Worm (Caenorhabditis elegans) whole organism, L3 larva: ENCODE data around the gene twnk-1.

Experiments used
- R02D3.7 ChIP-seq: fragments of 150-350 bp; optimal IDR thresholded peaks from 2 replicates; lab custom pipeline; 2014; ENCODE audit warnings: missing biosample characterization, missing genetic modification characterization
- aly-2 ChIP-seq: fragments of 150-350 bp; optimal IDR thresholded peaks from 2 replicates; lab custom pipeline; 2014; ENCODE audit warnings: missing biosample characterization, missing genetic modification characterization
- ama-1 ChIP-seq: fragments of 150-350 bp; optimal IDR thresholded peaks from 2 replicates; lab custom pipeline; 2018
- ceh-28 ChIP-seq: fragments of 150-350 bp; optimal IDR thresholded peaks from 2 replicates; lab custom pipeline; 2014; ENCODE audit warnings: missing biosample characterization, missing genetic modification reagents, missing genetic modification characterization
- ceh-82 ChIP-seq: fragments of 150-350 bp; optimal IDR thresholded peaks from 2 replicates; lab custom pipeline; 2014; ENCODE audit warnings: missing biosample characterization, missing genetic modification characterization
- ceh-9 ChIP-seq: sonication (generic microtip); optimal IDR thresholded peaks from 2 replicates; lab custom pipeline; 2018; ENCODE audit warnings: missing biosample characterization, missing genetic modification characterization
- egl-27 ChIP-seq: sonication (generic microtip); optimal IDR thresholded peaks from 4 replicates; lab custom pipeline; 2017; ENCODE audit warnings: missing biosample characterization, missing genetic modification reagents, missing genetic modification characterization
- egl-5 ChIP-seq: fragments of 150-350 bp; optimal IDR thresholded peaks from 2 replicates; lab custom pipeline; 2017; ENCODE audit warnings: missing biosample characterization, missing genetic modification reagents, missing genetic modification characterization, inconsistent platforms
- elt-1 ChIP-seq: fragments of 150-350 bp; optimal IDR thresholded peaks from 2 replicates; lab custom pipeline; 2014; ENCODE audit warnings: missing biosample characterization, missing genetic modification characterization
- elt-2 ChIP-seq: sonication (generic microtip); optimal IDR thresholded peaks from 2 replicates; lab custom pipeline; 2016; ENCODE audit warnings: missing genetic modification reagents, mild to moderate bottlenecking, missing genetic modification characterization, missing compliant biosample characterization
- elt-3 ChIP-seq, 3 experiments: fragments of 150-350 bp in 1 of 3; sonication (generic microtip) in 2 of 3; optimal IDR thresholded peaks; 2 replicates in 2 of 3; 4 replicates in 1 of 3; lab custom pipeline; 2014 to 2017; ENCODE audit warnings: missing biosample characterization in 3 of 3, missing genetic modification characterization in 3 of 3
- fkh-10 ChIP-seq: sonication (generic microtip); optimal IDR thresholded peaks from 2 replicates; lab custom pipeline; 2017; ENCODE audit warnings: missing biosample characterization, missing genetic modification reagents, missing genetic modification characterization
- fkh-2 ChIP-seq: fragments of 150-350 bp; optimal IDR thresholded peaks from 2 replicates; lab custom pipeline; 2014; ENCODE audit warnings: missing biosample characterization, missing genetic modification reagents, missing genetic modification characterization
- fos-1 ChIP-seq: fragments of 150-350 bp; optimal IDR thresholded peaks from 2 replicates; lab custom pipeline; 2014; ENCODE audit warnings: missing biosample characterization, missing genetic modification characterization
- hmg-11 ChIP-seq: sonication (generic microtip); optimal IDR thresholded peaks from 2 replicates; lab custom pipeline; 2016; ENCODE audit warnings: missing genetic modification characterization, missing compliant biosample characterization
- jun-1 ChIP-seq: fragments of 150-350 bp; optimal IDR thresholded peaks from 2 replicates; lab custom pipeline; 2014; ENCODE audit warnings: missing biosample characterization, missing genetic modification reagents, missing genetic modification characterization
- lin-15B ChIP-seq: fragments of 150-350 bp; optimal IDR thresholded peaks from 2 replicates; lab custom pipeline; 2014; ENCODE audit warnings: missing biosample characterization, missing genetic modification characterization
- lin-39 ChIP-seq: fragments of 150-350 bp; optimal IDR thresholded peaks from 2 replicates; lab custom pipeline; 2018; ENCODE audit warnings: missing biosample characterization, missing genetic modification reagents, missing genetic modification characterization
- mdl-1 ChIP-seq: fragments of 150-350 bp; optimal IDR thresholded peaks from 2 replicates; lab custom pipeline; 2014; ENCODE audit warnings: missing biosample characterization, missing genetic modification characterization
- nfya-1 ChIP-seq: sonication (generic microtip); optimal IDR thresholded peaks from 2 replicates; lab custom pipeline; 2017; ENCODE audit warnings: missing genetic modification characterization, mild to moderate bottlenecking, missing compliant biosample characterization, antibody characterized with exemption, moderate library complexity; ENCODE audit not compliant: insufficient read depth
- nhr-11 ChIP-seq: fragments of 150-350 bp; optimal IDR thresholded peaks from 2 replicates; lab custom pipeline; 2014; ENCODE audit warnings: missing biosample characterization, missing genetic modification characterization
- nhr-23 ChIP-seq: fragments of 150-350 bp; optimal IDR thresholded peaks from 2 replicates; lab custom pipeline; 2014; ENCODE audit warnings: missing biosample characterization, missing genetic modification reagents, missing genetic modification characterization
- nhr-25 ChIP-seq: sonication (generic microtip); optimal IDR thresholded peaks from 2 replicates; lab custom pipeline; 2017; ENCODE audit warnings: missing biosample characterization, missing genetic modification characterization
- nhr-43 ChIP-seq: sonication (generic microtip); optimal IDR thresholded peaks from 2 replicates; lab custom pipeline; 2016; ENCODE audit warnings: mild to moderate bottlenecking, missing genetic modification characterization, missing compliant biosample characterization; ENCODE audit not compliant: poor library complexity, severe bottlenecking
- nhr-67 ChIP-seq: fragments of 150-350 bp; optimal IDR thresholded peaks from 2 replicates; lab custom pipeline; 2014; ENCODE audit warnings: missing biosample characterization, missing genetic modification characterization
- nhr-76 ChIP-seq: fragments of 150-350 bp; sonication (generic microtip); optimal IDR thresholded peaks from 5 replicates; lab custom pipeline; 2014; ENCODE audit warnings: missing biosample characterization, missing genetic modification characterization
- pha-4 ChIP-seq: fragments of 150-350 bp; optimal IDR thresholded peaks from 2 replicates; lab custom pipeline; 2014; ENCODE audit warnings: missing biosample characterization, missing genetic modification reagents, missing genetic modification characterization
- pqm-1 ChIP-seq: fragments of 150-350 bp; optimal IDR thresholded peaks from 2 replicates; lab custom pipeline; 2017; ENCODE audit warnings: missing biosample characterization, missing genetic modification characterization, inconsistent platforms
- sea-2 ChIP-seq: fragments of 150-350 bp; sonication (generic microtip); optimal IDR thresholded peaks from 4 replicates; lab custom pipeline; 2014; ENCODE audit warnings: missing biosample characterization, missing genetic modification reagents, missing genetic modification characterization
- skn-1 ChIP-seq: fragments of 150-350 bp; optimal IDR thresholded peaks from 2 replicates; lab custom pipeline; 2014; ENCODE audit warnings: missing biosample characterization, missing genetic modification characterization
- snpc-4 ChIP-seq: fragments of 150-350 bp; optimal IDR thresholded peaks from 2 replicates; lab custom pipeline; 2014; ENCODE audit warnings: missing biosample characterization, missing genetic modification characterization
- tbx-2 ChIP-seq: sonication (generic microtip); optimal IDR thresholded peaks from 2 replicates; lab custom pipeline; 2016; ENCODE audit warnings: mild to moderate bottlenecking, missing genetic modification characterization, missing compliant biosample characterization
- unc-39 ChIP-seq: sonication (generic microtip); optimal IDR thresholded peaks from 4 replicates; lab custom pipeline; 2017; ENCODE audit warnings: missing biosample characterization, missing genetic modification characterization
- unc-62 ChIP-seq: fragments of 150-350 bp; sonication (generic microtip); optimal IDR thresholded peaks from 4 replicates; lab custom pipeline; 2014; ENCODE audit warnings: missing biosample characterization, missing genetic modification reagents, missing genetic modification characterization
- zag-1 ChIP-seq: fragments of 150-350 bp; optimal IDR thresholded peaks from 2 replicates; lab custom pipeline; 2014; ENCODE audit warnings: missing biosample characterization, missing genetic modification characterization
- ztf-4 ChIP-seq: fragments of 150-350 bp; optimal IDR thresholded peaks from 2 replicates; lab custom pipeline; 2014; ENCODE audit warnings: missing biosample characterization, missing genetic modification characterization

The twnk-1 gene

DNA sequence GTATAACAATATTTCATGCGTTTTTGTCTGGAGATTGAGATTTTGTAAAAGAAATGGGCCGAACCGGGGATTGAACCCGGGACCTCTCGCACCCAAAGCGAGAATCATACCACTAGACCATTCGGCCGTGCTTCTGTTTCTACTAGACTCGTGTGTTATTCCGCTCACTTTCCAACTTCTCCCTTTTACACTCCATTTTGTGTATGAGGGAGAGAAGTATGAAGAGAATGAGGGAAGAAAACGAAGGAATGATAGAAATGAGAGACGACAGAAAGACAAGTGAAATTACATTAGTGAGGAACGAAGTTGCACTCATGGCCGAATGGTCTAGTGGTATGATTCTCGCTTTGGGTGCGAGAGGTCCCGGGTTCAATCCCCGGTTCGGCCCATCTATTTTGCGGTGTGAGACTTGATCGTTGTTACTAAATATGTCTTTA is 10.2 kb downstream of the twnk-1 start (continued):
- TF ChIP-seq fos-1 (tag; lab: Kevin White, UChicago) (no peak), pqm-1 (tag; lab: Kevin White, UChicago) (peak; percentile 58), fkh-2 (tag; lab: Kevin White, UChicago) (peak; percentile 27), ceh-9 (tag; lab: Kevin White, UChicago) (no peak), snpc-4 (tag; lab: Kevin White, UChicago) (peak; percentile 35), nfya-1 (peak; percentile 87)
- TF ChIP-seq, all 47 proteins: peak for 33

DNA sequence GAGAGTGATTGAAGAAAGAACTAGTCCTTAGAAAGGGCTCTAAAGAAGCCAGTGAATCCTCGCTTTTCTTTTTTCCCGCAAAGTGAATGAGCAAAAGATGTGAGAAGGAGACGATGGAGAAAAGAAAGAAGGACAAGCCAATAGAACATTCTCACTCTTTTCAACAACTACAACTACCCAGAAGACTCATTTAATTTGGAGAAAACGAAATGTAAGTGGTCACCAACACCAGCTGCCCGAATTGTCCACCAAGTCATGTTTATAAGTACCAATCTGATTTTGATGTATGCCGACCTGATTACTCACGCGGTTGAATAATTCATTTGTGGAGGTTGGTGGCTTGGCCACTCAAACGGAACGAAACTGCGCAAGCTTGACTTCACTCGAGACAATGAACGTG is 11.6 kb downstream of the twnk-1 start:
- TF ChIP-seq fos-1 (tag; lab: Kevin White, UChicago) (no peak), ceh-82 (no peak), egl-27 (no peak)
- TF ChIP-seq, all 47 proteins: peak for 0

DNA sequence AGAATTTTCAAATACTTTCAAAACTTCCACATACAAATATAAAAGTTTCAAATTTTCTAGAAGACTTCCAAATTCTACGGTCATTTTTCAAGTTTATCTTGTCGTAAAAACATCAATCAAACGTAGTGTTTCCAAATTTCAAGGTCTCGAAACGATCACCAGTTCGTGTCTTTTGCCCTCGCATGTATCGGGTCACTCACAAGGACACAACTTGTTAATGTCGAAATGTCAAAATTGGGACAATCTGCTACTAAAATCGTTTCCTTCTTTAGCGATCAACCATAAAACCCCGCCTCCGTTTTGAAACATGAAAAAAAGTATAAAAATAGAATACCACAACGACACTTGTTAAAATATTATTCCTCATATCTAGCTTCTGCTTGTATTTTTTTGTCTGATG is 12.5 kb downstream of the twnk-1 start:
- TF ChIP-seq elt-2 (tag; lab: Kevin White, UChicago) (no peak), nhr-25 (tag; lab: Kevin White, UChicago) (peak; percentile 91), nhr-23 (tag; lab: Kevin White, UChicago) (peak; percentile 24), lin-15B (no peak), unc-62 (peak; percentile 46), unc-39 (tag; lab: Kevin White, UChicago) (no peak)
- TF ChIP-seq, all 47 proteins: peak for 3

DNA sequence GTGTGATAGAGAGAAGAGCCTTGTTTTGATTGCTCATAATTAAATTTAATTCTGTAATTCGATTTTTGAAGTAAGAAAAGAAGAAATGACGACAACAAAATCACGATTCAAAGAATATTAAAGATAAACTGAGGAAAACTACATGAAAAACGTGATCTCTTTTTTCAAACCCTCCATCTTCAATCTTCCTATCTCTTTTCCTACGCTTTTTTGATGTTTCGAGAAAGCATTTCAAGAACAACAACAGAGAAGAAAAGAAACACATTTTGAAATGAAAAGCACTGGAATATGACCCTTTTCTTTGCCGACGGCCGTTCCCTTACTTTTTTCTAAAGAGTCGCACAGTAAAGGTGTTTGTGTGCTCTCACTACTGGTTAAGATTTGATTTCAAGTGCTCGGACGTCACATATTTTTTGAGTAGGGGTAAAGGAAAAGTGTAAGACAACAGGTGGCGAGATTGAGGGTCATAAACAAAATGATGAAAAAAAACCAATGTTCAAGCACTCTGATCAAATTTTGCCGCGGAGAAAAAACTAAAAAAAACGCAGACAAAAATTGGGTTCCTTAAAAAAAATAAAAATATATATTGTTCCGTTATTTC is 15.0 kb downstream of the twnk-1 start, which contains the start of gene F13D11.3:
F13D11.3 (minus strand) TSS at position 51 of the 601 bp plus-strand sequence.
- TF ChIP-seq nfya-1 (peak; percentile 2), pha-4 (tag; lab: Kevin White, UChicago) (peak; percentile 40), unc-39 (tag; lab: Kevin White, UChicago) (no peak)
- TF ChIP-seq, all 47 proteins: peak for 2

ce11 chrX:5810677-5811076 is 19.7 kb downstream of the twnk-1 start:
- no peak for TF ChIP-seq nhr-67 (tag; lab: Kevin White, UChicago)
- TF ChIP-seq mdl-1 (tag; lab: Kevin White, UChicago), result peak; percentile 17
- no peak for TF ChIP-seq elt-2 (tag; lab: Kevin White, UChicago)
- TF ChIP-seq nhr-11, result no peak
- TF ChIP-seq R02D3.7 (tag; lab: Kevin White, UChicago), result no peak
- TF ChIP-seq aly-2, result no peak
- no peak for TF ChIP-seq elt-3 (tag; optimal IDR thresholded peaks at IDR 0.05; lab: Kevin White, UChicago)
- TF ChIP-seq elt-1 (tag; lab: Kevin White, UChicago), result peak; percentile 9
- no peak for TF ChIP-seq sea-2 (GFP tag; lab: Kevin White, UChicago)
- TF ChIP-seq nhr-25 (tag; lab: Kevin White, UChicago), result peak; percentile 85
- no peak for TF ChIP-seq skn-1 (tag; lab: Kevin White, UChicago)

DNA sequence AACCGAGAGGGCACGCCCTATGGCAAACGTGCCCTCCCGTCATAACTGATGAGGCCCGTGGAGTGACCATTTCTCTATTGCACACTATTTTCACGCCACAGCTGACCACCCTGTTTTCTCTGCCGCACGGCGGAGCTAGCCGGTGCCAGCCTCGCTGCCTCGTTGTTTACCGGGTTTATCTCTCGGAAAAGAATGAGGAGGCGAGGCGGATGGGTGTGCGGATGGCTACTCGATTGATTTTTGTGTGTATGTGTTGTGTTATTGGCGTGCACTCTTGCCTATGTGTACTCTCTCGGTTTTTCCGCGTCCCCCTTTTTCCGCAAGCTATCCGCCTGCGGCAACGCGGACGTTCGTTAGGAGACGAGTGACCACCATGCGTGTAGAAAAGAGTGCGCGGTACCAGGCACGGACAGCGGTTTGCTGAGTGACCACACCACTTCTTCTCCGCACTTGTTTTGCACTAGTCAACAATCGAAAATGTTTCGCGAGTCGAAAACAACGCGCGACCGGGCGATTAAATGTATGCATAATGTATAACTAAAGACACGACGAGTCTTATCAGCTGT is 21.1 kb downstream of the twnk-1 start:
- no peak for TF ChIP-seq ztf-4 (tag; lab: Kevin White, UChicago)
- peak; percentile 69 for TF ChIP-seq unc-62
- peak; percentile 24 for TF ChIP-seq pqm-1 (tag; lab: Kevin White, UChicago)
- peak; percentile 70 for TF ChIP-seq fos-1 (tag; lab: Kevin White, UChicago)
- TF ChIP-seq elt-2 (tag; lab: Kevin White, UChicago), result peak; percentile 19
- TF ChIP-seq nhr-76 (tag; lab: Kevin White, UChicago), result no peak
- peak; percentile 5 for TF ChIP-seq jun-1 (tag; lab: Kevin White, UChicago)
- TF ChIP-seq ceh-28, result peak; percentile 73
- TF ChIP-seq tbx-2, result peak; percentile 79
- peak; percentile 94 for TF ChIP-seq egl-5 (tag; lab: Kevin White, UChicago)
- TF ChIP-seq fkh-10, result peak; percentile 54
- TF ChIP-seq ceh-9 (tag; lab: Kevin White, UChicago), result no peak
- peak; percentile 80 for TF ChIP-seq lin-39
- no peak for TF ChIP-seq ama-1 (lab: Kevin White, UChicago)
- peak; percentile 45 for TF ChIP-seq mdl-1 (tag; lab: Kevin White, UChicago)
- TF ChIP-seq R02D3.7 (tag; lab: Kevin White, UChicago), result peak; percentile 3
- TF ChIP-seq nhr-11, result peak; percentile 54
- peak; percentile 89 for TF ChIP-seq nhr-43
- TF ChIP-seq pha-4 (tag; lab: Kevin White, UChicago), result peak; percentile 75
- no peak for TF ChIP-seq lin-15B
- TF ChIP-seq fkh-2 (tag; lab: Kevin White, UChicago), result peak; percentile 72
- no peak for TF ChIP-seq zag-1 (tag; lab: Kevin White, UChicago)
- peak; percentile 99 for TF ChIP-seq sea-2 (GFP tag; lab: Kevin White, UChicago)
- peak; percentile 87 for TF ChIP-seq nfya-1
- TF ChIP-seq hmg-11 (tag; lab: Kevin White, UChicago), result peak; percentile 83
- TF ChIP-seq nhr-23 (tag; lab: Kevin White, UChicago), result peak; percentile 48
- TF ChIP-seq, all 47 proteins: peak for 20
